Worm (Caenorhabditis elegans) whole organism, L3 larva: ENCODE results near the gene srg-69.

ENCODE experiments used
- ama-1 ChIP-seq: fragments of 150-350 bp; optimal IDR thresholded peaks from 2 replicates; lab custom pipeline; 2018
- elt-2 ChIP-seq: sonication (generic microtip); optimal IDR thresholded peaks from 2 replicates; lab custom pipeline; 2016; ENCODE audit warnings: missing genetic modification reagents, mild to moderate bottlenecking, missing genetic modification characterization, missing compliant biosample characterization
- pqm-1 ChIP-seq: fragments of 150-350 bp; optimal IDR thresholded peaks from 2 replicates; lab custom pipeline; 2017; ENCODE audit warnings: missing biosample characterization, missing genetic modification characterization, inconsistent platforms

ce11 chrII:5328912-5329311 is 26.6 kb upstream of the srg-69 start:
- TF ChIP-seq pqm-1: no peak
- TF ChIP-seq elt-2: no peak
- TF ChIP-seq ama-1: no peak
